Worm (Caenorhabditis elegans) whole organism, late embryonic: Measurements from ENCODE around the gene myrf-1.
"Not testable (repeated sequence)": the region's sequence is repeated elsewhere in the genome, so short reads cannot be mapped to it uniquely, and the experiment has no call there.

Source experiments
- C08G9.2 ChIP-seq: sonication (generic microtip); optimal IDR thresholded peaks from 2 replicates; lab custom pipeline; 2016; ENCODE audit warnings: mild to moderate bottlenecking, missing genetic modification characterization, moderate library complexity, missing compliant biosample characterization
- C38D4.7 ChIP-seq: fragments of 200-800 bp; sonication (Bioruptor generic); optimal IDR thresholded peaks from 2 replicates; lab custom pipeline; 2018; ENCODE audit warnings: mild to moderate bottlenecking, missing genetic modification characterization, moderate library complexity, missing compliant biosample characterization
- F13H6.1 ChIP-seq: sonication (generic microtip); optimal IDR thresholded peaks from 2 replicates; lab custom pipeline; 2016; ENCODE audit warnings: missing genetic modification characterization, missing compliant biosample characterization
- K02D7.2 ChIP-seq: sonication (generic microtip); optimal IDR thresholded peaks from 2 replicates; lab custom pipeline; 2017; ENCODE audit warnings: mild to moderate bottlenecking, missing genetic modification characterization, missing compliant biosample characterization
- Y22D7AL.16 ChIP-seq: sonication (generic microtip); optimal IDR thresholded peaks from 2 replicates; lab custom pipeline; 2016; ENCODE audit warnings: missing genetic modification characterization, missing compliant biosample characterization
- ceh-14 ChIP-seq: sonication (generic microtip); optimal IDR thresholded peaks from 2 replicates; lab custom pipeline; 2016; ENCODE audit warnings: missing genotype, missing genetic modification characterization, missing compliant biosample characterization
- ceh-18 ChIP-seq: sonication (generic microtip); optimal IDR thresholded peaks from 2 replicates; lab custom pipeline; 2016; ENCODE audit warnings: missing genetic modification characterization, missing compliant biosample characterization
- ceh-19 ChIP-seq: fragments of 200-800 bp; sonication (Bioruptor generic); optimal IDR thresholded peaks from 2 replicates; lab custom pipeline; 2018; ENCODE audit warnings: mild to moderate bottlenecking, missing genetic modification characterization, missing compliant biosample characterization
- ceh-22 ChIP-seq: sonication (generic microtip); optimal IDR thresholded peaks from 2 replicates; lab custom pipeline; 2017; ENCODE audit warnings: missing biosample characterization, missing genetic modification characterization
- ceh-30 ChIP-seq: fragments of 150-350 bp; optimal IDR thresholded peaks from 2 replicates; lab custom pipeline; 2014; ENCODE audit warnings: missing biosample characterization, missing genetic modification characterization
- ceh-31 ChIP-seq: sonication (generic microtip); optimal IDR thresholded peaks from 2 replicates; lab custom pipeline; 2016; ENCODE audit warnings: missing genetic modification characterization, missing compliant biosample characterization
- ceh-34 ChIP-seq: sonication (generic microtip); optimal IDR thresholded peaks from 2 replicates; lab custom pipeline; 2016; ENCODE audit warnings: mild to moderate bottlenecking, missing genetic modification characterization, missing compliant biosample characterization
- ceh-45 ChIP-seq: fragments of 200-800 bp; sonication (Bioruptor generic); IDR thresholded peaks from 2 replicates; pipeline ENCODE4 v1.3.6; 2022; ENCODE audit warnings: missing genetic modification reagents, missing genetic modification characterization, missing compliant biosample characterization
- ceh-6 ChIP-seq: fragments of 200-800 bp; sonication (Bioruptor generic); optimal IDR thresholded peaks from 2 replicates; lab custom pipeline; 2018; ENCODE audit warnings: mild to moderate bottlenecking, missing genetic modification characterization, missing compliant biosample characterization
- ceh-9 ChIP-seq: sonication (generic microtip); optimal IDR thresholded peaks from 2 replicates; lab custom pipeline; 2016; ENCODE audit warnings: mild to moderate bottlenecking, missing genetic modification characterization, inconsistent platforms, missing compliant biosample characterization
- dmd-4 ChIP-seq: sonication (generic microtip); optimal IDR thresholded peaks from 2 replicates; lab custom pipeline; 2016; ENCODE audit warnings: borderline replicate concordance, missing genetic modification characterization, missing compliant biosample characterization
- elt-2 ChIP-seq: sonication (generic microtip); optimal IDR thresholded peaks from 2 replicates; lab custom pipeline; 2016; ENCODE audit warnings: missing genetic modification reagents, missing genetic modification characterization, missing compliant biosample characterization
- ets-4 ChIP-seq: sonication (generic microtip); optimal IDR thresholded peaks from 2 replicates; lab custom pipeline; 2016; ENCODE audit warnings: missing genetic modification characterization, missing compliant biosample characterization
- eyg-1 ChIP-seq: sonication (generic microtip); optimal IDR thresholded peaks from 2 replicates; lab custom pipeline; 2016; ENCODE audit warnings: missing genotype, missing genetic modification characterization, missing compliant biosample characterization
- hlh-15 ChIP-seq: sonication (generic microtip); optimal IDR thresholded peaks from 2 replicates; lab custom pipeline; 2016; ENCODE audit warnings: missing genetic modification characterization, missing compliant biosample characterization
- lim-6 ChIP-seq: sonication (generic microtip); optimal IDR thresholded peaks from 2 replicates; lab custom pipeline; 2016; ENCODE audit warnings: missing genetic modification characterization, missing compliant biosample characterization
- lin-11 ChIP-seq: fragments of 200-800 bp; sonication (Bioruptor generic); optimal IDR thresholded peaks from 2 replicates; lab custom pipeline; 2018; ENCODE audit warnings: mild to moderate bottlenecking, missing genetic modification characterization, missing compliant biosample characterization
- nfya-1 ChIP-seq: sonication (generic microtip); optimal IDR thresholded peaks from 2 replicates; lab custom pipeline; 2017; ENCODE audit warnings: missing genetic modification characterization, mild to moderate bottlenecking, missing compliant biosample characterization, antibody characterized with exemption, moderate library complexity
- nhr-11 ChIP-seq: fragments of 150-350 bp; optimal IDR thresholded peaks from 2 replicates; lab custom pipeline; 2014; ENCODE audit warnings: missing biosample characterization, missing genetic modification characterization
- pag-3 ChIP-seq: sonication (generic microtip); optimal IDR thresholded peaks from 2 replicates; lab custom pipeline; 2016; ENCODE audit warnings: missing compliant biosample characterization, missing genetic modification characterization, borderline replicate concordance
- pax-1 ChIP-seq: fragments of 150-350 bp; optimal IDR thresholded peaks from 2 replicates; lab custom pipeline; 2014; ENCODE audit warnings: missing biosample characterization, missing genetic modification characterization
- pha-2 ChIP-seq: sonication (generic microtip); optimal IDR thresholded peaks from 2 replicates; lab custom pipeline; 2017; ENCODE audit warnings: mild to moderate bottlenecking, missing genetic modification characterization, missing compliant biosample characterization
- pros-1 ChIP-seq: fragments of 150-350 bp; optimal IDR thresholded peaks from 2 replicates; lab custom pipeline; 2014; ENCODE audit warnings: missing biosample characterization, missing genetic modification reagents, missing genetic modification characterization
- ref-2 ChIP-seq: sonication (generic microtip); optimal IDR thresholded peaks from 2 replicates; lab custom pipeline; 2016; ENCODE audit warnings: missing genetic modification characterization, missing compliant biosample characterization
- rnt-1 ChIP-seq: sonication (generic microtip); optimal IDR thresholded peaks from 2 replicates; lab custom pipeline; 2016; ENCODE audit warnings: missing genetic modification characterization, missing compliant biosample characterization
- sdc-2 ChIP-seq: sonication (generic microtip); optimal IDR thresholded peaks from 2 replicates; lab custom pipeline; 2016; ENCODE audit warnings: missing genotype, missing genetic modification characterization, missing compliant biosample characterization
- syd-9 ChIP-seq: sonication (generic microtip); optimal IDR thresholded peaks from 2 replicates; lab custom pipeline; 2016; ENCODE audit warnings: mild to moderate bottlenecking, missing genetic modification characterization, moderate library complexity, missing compliant biosample characterization
- tbx-2 ChIP-seq: sonication (generic microtip); optimal IDR thresholded peaks from 2 replicates; lab custom pipeline; 2016; ENCODE audit warnings: missing genetic modification characterization, missing compliant biosample characterization
- unc-42 ChIP-seq: sonication (generic microtip); optimal IDR thresholded peaks from 2 replicates; lab custom pipeline; 2016; ENCODE audit warnings: missing genotype, missing genetic modification characterization, missing compliant biosample characterization
- unc-55 ChIP-seq: sonication (generic microtip); optimal IDR thresholded peaks from 2 replicates; lab custom pipeline; 2017; ENCODE audit warnings: missing biosample characterization, missing genetic modification reagents, missing genetic modification characterization
- unc-86 ChIP-seq: sonication (generic microtip); optimal IDR thresholded peaks from 2 replicates; lab custom pipeline; 2016; ENCODE audit warnings: missing genetic modification characterization, missing compliant biosample characterization
- zip-5 ChIP-seq: sonication (generic microtip); optimal IDR thresholded peaks from 2 replicates; lab custom pipeline; 2016; ENCODE audit warnings: missing genetic modification characterization, missing compliant biosample characterization
- ztf-16 ChIP-seq: sonication (generic microtip); optimal IDR thresholded peaks from 2 replicates; lab custom pipeline; 2017; ENCODE audit warnings: missing genetic modification characterization, missing compliant biosample characterization

myrf-1 gene

ce11 chrII:10501578-10501977 is 763 bp downstream of the myrf-1 start:
- TF ChIP-seq K02D7.2 (tag; lab: Kevin White, UChicago) (no peak), ceh-22 (tag; lab: Kevin White, UChicago) (no peak), F13H6.1 (peak; percentile 3), rnt-1 (tag; lab: Kevin White, UChicago) (peak; percentile 44), ceh-31 (tag; lab: Kevin White, UChicago) (peak; percentile 28), ceh-18 (tag; lab: Kevin White, UChicago) (peak; percentile 22), nfya-1 (peak; percentile 25)
- TF ChIP-seq, all 69 proteins: peak for 5

DNA sequence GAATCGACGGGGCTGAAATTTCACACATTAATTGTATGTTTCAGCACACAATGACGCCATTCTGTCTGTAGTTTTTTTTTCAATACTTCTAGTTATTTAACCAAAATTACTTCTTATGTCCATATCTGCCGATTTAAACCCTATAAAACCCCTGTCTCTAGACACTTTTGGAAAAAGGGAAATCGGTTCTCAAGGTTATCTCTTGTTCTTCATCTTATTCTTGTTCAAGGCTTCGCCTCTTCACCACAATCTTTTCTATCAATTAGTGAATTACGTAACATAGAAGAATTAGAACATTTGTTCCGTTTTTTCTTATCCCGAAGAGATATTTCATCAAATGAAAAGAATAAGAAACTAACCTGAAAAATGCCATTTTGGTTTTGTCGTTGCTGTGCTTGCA is 1.7 kb downstream of the myrf-1 start:
- no peak for TF ChIP-seq pros-1 (tag; lab: Kevin White, UChicago)
- TF ChIP-seq ceh-6 (GFP tag; lab: Kevin White, UChicago): no peak
- no peak for TF ChIP-seq ceh-18 (tag; lab: Kevin White, UChicago)
- TF ChIP-seq ceh-34: no peak
- no peak for TF ChIP-seq ref-2
- no peak for TF ChIP-seq syd-9
- no peak for TF ChIP-seq nfya-1
- TF ChIP-seq pha-2 (tag; lab: Kevin White, UChicago): no peak

DNA sequence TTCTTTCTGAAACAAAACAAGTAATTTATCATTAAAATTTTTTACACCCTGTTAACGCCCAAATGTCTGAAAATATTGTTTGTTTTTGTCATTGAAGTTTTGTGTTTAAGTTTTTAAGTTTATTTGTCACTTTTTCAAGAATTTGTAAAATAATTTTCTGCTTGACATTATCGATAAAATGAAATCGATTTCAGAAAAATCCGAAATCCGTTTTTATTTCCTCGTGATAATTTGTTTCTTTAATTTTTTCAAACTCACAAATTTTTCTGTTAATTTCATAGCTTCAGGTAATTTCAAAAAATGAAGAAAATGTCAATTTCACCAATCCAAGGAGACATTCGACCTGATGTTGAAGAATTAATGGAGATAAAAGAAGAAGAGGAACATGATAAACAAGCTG is 6.4 kb downstream of the myrf-1 start, which contains the start of gene ZK666.12:
TSS of gene ZK666.12 (plus strand) at position 301 of the 400 bp plus-strand sequence.
- TF ChIP-seq ztf-16 (no peak), nhr-11 (no peak), Y22D7AL.16 (tag; lab: Kevin White, UChicago) (no peak), ceh-9 (no peak), C08G9.2 (no peak), ceh-45 (GFP tag; lab: Robert Waterston, UW) (no peak), ceh-19 (GFP tag; lab: Kevin White, UChicago) (no peak)

DNA sequence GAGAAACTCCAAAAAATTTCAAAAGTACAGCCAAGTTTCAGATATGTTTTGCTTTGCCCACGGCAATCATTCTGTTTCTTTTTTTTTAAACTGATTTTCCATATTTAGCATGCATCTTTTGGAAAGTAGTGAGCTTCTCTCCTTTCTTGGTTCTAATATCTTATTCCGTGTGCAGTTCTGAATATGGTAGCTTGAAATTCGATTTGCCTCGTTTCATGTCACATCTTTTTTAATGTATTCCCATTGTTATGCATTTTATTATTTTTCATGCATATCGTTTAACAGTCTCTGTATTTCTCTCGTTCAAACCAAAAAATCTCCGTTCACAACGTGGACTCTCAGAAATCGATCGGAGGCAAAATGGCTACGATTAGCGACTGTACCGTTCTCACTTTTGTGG is 7.9 kb downstream of the myrf-1 start, which contains the start of gene ZK666.14:
TSS of gene ZK666.14 (plus strand) at position 301 of the 400 bp plus-strand sequence.
- TF ChIP-seq pha-2 (tag; lab: Kevin White, UChicago) (no peak), ceh-6 (GFP tag; lab: Kevin White, UChicago) (no peak), unc-86 (tag; lab: Kevin White, UChicago) (no peak), ceh-19 (GFP tag; lab: Kevin White, UChicago) (no peak), unc-55 (GFP tag; lab: Kevin White, UChicago) (no peak), tbx-2 (tag; lab: Kevin White, UChicago) (no peak), lim-6 (tag; lab: Kevin White, UChicago) (no peak), ets-4 (tag; lab: Kevin White, UChicago) (no peak), dmd-4 (no peak), unc-42 (no peak), F13H6.1 (no peak), K02D7.2 (tag; lab: Kevin White, UChicago) (no peak)

DNA sequence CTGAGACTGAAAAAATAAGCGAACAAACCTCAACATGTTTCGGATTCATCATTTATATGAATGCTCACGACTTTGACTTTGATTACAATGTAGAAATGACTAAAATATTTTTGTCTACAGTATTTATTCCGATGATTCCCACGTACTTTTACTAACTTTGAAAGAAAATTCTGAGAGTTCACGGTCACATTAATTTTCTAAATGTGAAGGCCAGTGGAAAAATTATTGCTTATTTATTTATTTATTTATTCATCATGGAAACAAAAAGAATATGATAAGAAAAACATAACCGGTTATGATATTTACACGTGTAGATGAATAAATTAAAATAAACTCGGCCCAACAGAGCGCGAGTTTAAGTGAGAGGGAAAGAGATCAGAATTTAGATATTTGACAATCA is 9.3 kb downstream of the myrf-1 start, which contains the start of gene ZK666.8:
TSS of gene ZK666.8 (minus strand) at position 101 of the 400 bp plus-strand sequence.
- TF ChIP-seq eyg-1 (tag; lab: Kevin White, UChicago); pax-1 (tag; lab: Kevin White, UChicago); C38D4.7 (GFP tag; lab: Kevin White, UChicago): not testable (repeated sequence)

- TF ChIP-seq pag-3 (tag; lab: Kevin White, UChicago): no peak
- no peak for TF ChIP-seq lin-11 (tag; lab: Kevin White, UChicago)
- TF ChIP-seq ceh-14 (tag; lab: Kevin White, UChicago): no peak
- TF ChIP-seq pros-1 (tag; lab: Kevin White, UChicago): no peak
- no peak for TF ChIP-seq ceh-30 (tag; lab: Kevin White, UChicago)
- TF ChIP-seq nfya-1: no peak
- no peak for TF ChIP-seq zip-5
- TF ChIP-seq nhr-11: no peak
- no peak for TF ChIP-seq ceh-34
- no peak for TF ChIP-seq sdc-2 (tag; lab: Kevin White, UChicago)
- TF ChIP-seq tbx-2 (tag; lab: Kevin White, UChicago): no peak
- TF ChIP-seq hlh-15 (tag; lab: Kevin White, UChicago): no peak
- TF ChIP-seq syd-9: no peak
- TF ChIP-seq rnt-1 (tag; lab: Kevin White, UChicago): no peak
- no peak for TF ChIP-seq pha-2 (tag; lab: Kevin White, UChicago)
- TF ChIP-seq eyg-1 (tag; lab: Kevin White, UChicago): no peak
- TF ChIP-seq K02D7.2 (tag; lab: Kevin White, UChicago): no peak
- no peak for TF ChIP-seq elt-2 (tag; lab: Kevin White, UChicago)
- TF ChIP-seq lim-6 (tag; lab: Kevin White, UChicago): no peak
Measured at ce11 chrII:10490329-10490728, 12.0 kb downstream of the myrf-1 start, which contains the start of gene clec-61. clec-61 (minus strand) TSS chrII:10490537.
